Worm (Caenorhabditis elegans) whole organism, L2 larva: ENCODE measurements around the gene fbxb-96.
A peak's percentile ranks its signal among the peaks of the same experiment; 100 is the strongest.
"Not testable (repeated sequence)": the region's sequence is repeated elsewhere in the genome, so short reads cannot be mapped to it uniquely, and the experiment has no call there.

Experiments used
- C34F6.9 ChIP-seq: fragments of 150-350 bp; optimal IDR thresholded peaks from 2 replicates; lab custom pipeline; 2014; ENCODE audit warnings: missing biosample characterization, missing genetic modification characterization
- F13H6.1 ChIP-seq: sonication (generic microtip); optimal IDR thresholded peaks from 2 replicates; lab custom pipeline; 2016; ENCODE audit warnings: missing genetic modification characterization, missing compliant biosample characterization
- R02D3.7 ChIP-seq: fragments of 150-350 bp; optimal IDR thresholded peaks from 2 replicates; lab custom pipeline; 2014; ENCODE audit warnings: missing biosample characterization, missing genetic modification characterization
- Y55F3AM.14 ChIP-seq: fragments of 200-800 bp; sonication (Bioruptor generic); optimal IDR thresholded peaks from 2 replicates; lab custom pipeline; 2018; ENCODE audit warnings: mild to moderate bottlenecking, missing genetic modification characterization, missing compliant biosample characterization
- alr-1 ChIP-seq: fragments of 150-350 bp; optimal IDR thresholded peaks from 2 replicates; lab custom pipeline; 2014; ENCODE audit warnings: missing biosample characterization, missing genetic modification characterization
- aly-2 ChIP-seq: fragments of 150-350 bp; optimal IDR thresholded peaks from 2 replicates; lab custom pipeline; 2014; ENCODE audit warnings: missing biosample characterization, missing genetic modification characterization
- ama-1 ChIP-seq: fragments of 150-350 bp; optimal IDR thresholded peaks from 2 replicates; lab custom pipeline; 2018; ENCODE audit warnings: inconsistent platforms
- blmp-1 ChIP-seq: sonication (generic microtip); optimal IDR thresholded peaks from 2 replicates; lab custom pipeline; 2017; ENCODE audit warnings: missing genetic modification characterization, mild to moderate bottlenecking, missing compliant biosample characterization, antibody characterized with exemption, moderate library complexity; ENCODE audit not compliant: insufficient read depth
- ceh-16 ChIP-seq: fragments of 150-350 bp; optimal IDR thresholded peaks from 2 replicates; lab custom pipeline; 2014; ENCODE audit warnings: missing biosample characterization, missing genetic modification characterization
- ceh-82 ChIP-seq: fragments of 150-350 bp; optimal IDR thresholded peaks from 2 replicates; lab custom pipeline; 2014; ENCODE audit warnings: missing biosample characterization, missing genetic modification characterization
- crh-2 ChIP-seq: sonication (generic microtip); optimal IDR thresholded peaks from 2 replicates; lab custom pipeline; 2017; ENCODE audit warnings: missing biosample characterization, missing genetic modification characterization
- dmd-4 ChIP-seq: sonication (generic microtip); optimal IDR thresholded peaks from 2 replicates; lab custom pipeline; 2017; ENCODE audit warnings: missing biosample characterization, missing genetic modification characterization
- egl-27 ChIP-seq: sonication (generic microtip); optimal IDR thresholded peaks from 3 replicates; lab custom pipeline; 2017; ENCODE audit warnings: missing biosample characterization, missing genetic modification reagents, missing genetic modification characterization
- elt-3 ChIP-seq: sonication (generic microtip); optimal IDR thresholded peaks from 2 replicates; lab custom pipeline; 2017; ENCODE audit warnings: missing biosample characterization, missing genetic modification characterization
- fos-1 ChIP-seq: fragments of 150-350 bp; optimal IDR thresholded peaks from 2 replicates; lab custom pipeline; 2014; ENCODE audit warnings: missing biosample characterization, missing genetic modification characterization
- gmeb-1 ChIP-seq: fragments of 150-350 bp; optimal IDR thresholded peaks from 2 replicates; lab custom pipeline; 2014; ENCODE audit warnings: missing biosample characterization, missing genetic modification characterization
- lin-11 ChIP-seq: fragments of 150-350 bp; sonication (generic microtip); optimal IDR thresholded peaks from 2 replicates; lab custom pipeline; 2014; ENCODE audit warnings: missing biosample characterization, missing genetic modification characterization, inconsistent platforms, mixed read lengths
- lin-13 ChIP-seq: fragments of 150-350 bp; optimal IDR thresholded peaks from 2 replicates; lab custom pipeline; 2014; ENCODE audit warnings: missing biosample characterization, missing genetic modification reagents, missing genetic modification characterization
- lsy-2 ChIP-seq, 2 experiments: fragments of 150-350 bp in 1 of 2; sonication (generic microtip) in 1 of 2; optimal IDR thresholded peaks; 2 replicates each; lab custom pipeline; 2014 to 2017; ENCODE audit warnings: missing biosample characterization in 2 of 2, missing genetic modification characterization in 2 of 2
- mab-5 ChIP-seq: fragments of 150-350 bp; optimal IDR thresholded peaks from 2 replicates; lab custom pipeline; 2014; ENCODE audit warnings: missing biosample characterization, missing genetic modification characterization
- mbf-1 ChIP-seq: sonication (generic microtip); optimal IDR thresholded peaks from 2 replicates; lab custom pipeline; 2017; ENCODE audit warnings: missing biosample characterization, missing genetic modification characterization
- nhr-10 ChIP-seq: sonication (generic microtip); optimal IDR thresholded peaks from 2 replicates; lab custom pipeline; 2017; ENCODE audit warnings: missing biosample characterization, missing genetic modification characterization
- nhr-11 ChIP-seq: fragments of 150-350 bp; optimal IDR thresholded peaks from 2 replicates; lab custom pipeline; 2014; ENCODE audit warnings: missing biosample characterization, missing genetic modification characterization
- nhr-12 ChIP-seq: fragments of 150-350 bp; optimal IDR thresholded peaks from 2 replicates; lab custom pipeline; 2014; ENCODE audit warnings: missing biosample characterization, missing genetic modification characterization
- nhr-129 ChIP-seq: fragments of 150-350 bp; optimal IDR thresholded peaks from 2 replicates; lab custom pipeline; 2014; ENCODE audit warnings: missing biosample characterization, missing genetic modification characterization
- nhr-21 ChIP-seq: fragments of 150-350 bp; optimal IDR thresholded peaks from 2 replicates; lab custom pipeline; 2014; ENCODE audit warnings: missing biosample characterization, missing genetic modification characterization
- nhr-23 ChIP-seq: fragments of 150-350 bp; optimal IDR thresholded peaks from 2 replicates; lab custom pipeline; 2014; ENCODE audit warnings: missing biosample characterization, missing genetic modification reagents, missing genetic modification characterization
- nhr-237 ChIP-seq: fragments of 150-350 bp; optimal IDR thresholded peaks from 2 replicates; lab custom pipeline; 2014; ENCODE audit warnings: missing biosample characterization, missing genetic modification characterization
- nhr-6 ChIP-seq: fragments of 150-350 bp; optimal IDR thresholded peaks from 2 replicates; lab custom pipeline; 2014; ENCODE audit warnings: missing biosample characterization, missing genetic modification characterization
- nhr-77 ChIP-seq: fragments of 150-350 bp; optimal IDR thresholded peaks from 2 replicates; lab custom pipeline; 2014; ENCODE audit warnings: missing biosample characterization, missing genetic modification characterization
- peb-1 ChIP-seq: fragments of 150-350 bp; optimal IDR thresholded peaks from 2 replicates; lab custom pipeline; 2014; ENCODE audit warnings: missing biosample characterization, missing genetic modification characterization
- skn-1 ChIP-seq: sonication (generic microtip); optimal IDR thresholded peaks from 2 replicates; lab custom pipeline; 2017; ENCODE audit warnings: missing biosample characterization, missing genetic modification characterization
- sma-9 ChIP-seq, 2 experiments: fragments of 150-350 bp in 1 of 2; sonication (generic microtip) in 1 of 2; optimal IDR thresholded peaks; 2 replicates each; lab custom pipeline; 2014 to 2016; ENCODE audit warnings: missing genetic modification characterization in 2 of 2, mild to moderate bottlenecking in 1 of 2, missing biosample characterization in 1 of 2, missing compliant biosample characterization in 1 of 2, missing genetic modification reagents in 1 of 2, moderate library complexity in 1 of 2
- snpc-4 ChIP-seq: fragments of 150-350 bp; optimal IDR thresholded peaks from 2 replicates; lab custom pipeline; 2014; ENCODE audit warnings: missing biosample characterization, missing genetic modification characterization
- unc-39 ChIP-seq: fragments of 150-350 bp; optimal IDR thresholded peaks from 2 replicates; lab custom pipeline; 2014; ENCODE audit warnings: missing biosample characterization, missing genetic modification characterization
- unc-55 ChIP-seq: fragments of 150-350 bp; sonication (generic microtip); optimal IDR thresholded peaks from 3 replicates; lab custom pipeline; 2014; ENCODE audit warnings: missing biosample characterization, missing genetic modification reagents, missing genetic modification characterization
- unc-62 ChIP-seq: fragments of 150-350 bp; optimal IDR thresholded peaks from 2 replicates; lab custom pipeline; 2014; ENCODE audit warnings: missing biosample characterization, missing genetic modification reagents, missing genetic modification characterization
- zag-1 ChIP-seq: fragments of 150-350 bp; optimal IDR thresholded peaks from 2 replicates; lab custom pipeline; 2014; ENCODE audit warnings: missing biosample characterization, missing genetic modification characterization
- ztf-1 ChIP-seq: fragments of 200-800 bp; sonication (Bioruptor generic); conservative IDR thresholded peaks from 2 replicates; pipeline ENCODE4 v1.3.6; 2022; ENCODE audit warnings: missing genetic modification characterization, missing compliant biosample characterization
- ztf-11 ChIP-seq: sonication (generic microtip); optimal IDR thresholded peaks from 2 replicates; lab custom pipeline; 2017; ENCODE audit warnings: missing biosample characterization, missing genetic modification characterization
- ztf-4 ChIP-seq: fragments of 150-350 bp; optimal IDR thresholded peaks from 2 replicates; lab custom pipeline; 2014; ENCODE audit warnings: missing biosample characterization, missing genetic modification characterization

fbxb-96 gene

DNA sequence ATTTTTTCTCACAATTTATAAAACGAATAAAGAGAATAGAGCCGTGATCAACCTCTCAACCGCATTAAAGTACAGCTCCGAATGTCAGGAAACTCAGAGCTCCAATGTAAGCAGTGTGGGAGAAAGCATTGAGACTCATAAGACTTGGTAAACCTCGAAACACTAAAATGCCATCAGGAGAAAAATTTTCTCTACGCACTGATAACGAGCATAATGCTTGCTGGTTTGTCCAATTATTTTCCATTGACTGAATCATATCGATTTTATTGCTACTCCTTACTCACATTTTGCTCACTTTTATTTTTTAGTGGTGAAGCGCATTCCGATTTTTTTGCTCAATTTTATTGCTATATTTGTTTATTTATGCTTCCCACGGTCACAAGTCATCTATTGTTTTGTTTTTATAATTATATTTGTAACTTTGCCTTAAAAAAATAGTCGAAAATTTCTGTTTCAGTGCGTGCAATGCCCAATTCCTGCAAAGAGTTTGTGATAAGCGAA is 20.0 kb downstream of the fbxb-96 start, which contains the start of gene math-40:
Gene math-40, plus strand, starts transcription at position 451 of the 501 bp plus-strand sequence.
- TF ChIP-seq gmeb-1 (tag; lab: Kevin White, UChicago) (no peak), fos-1 (tag; lab: Kevin White, UChicago) (peak; percentile 80)

DNA sequence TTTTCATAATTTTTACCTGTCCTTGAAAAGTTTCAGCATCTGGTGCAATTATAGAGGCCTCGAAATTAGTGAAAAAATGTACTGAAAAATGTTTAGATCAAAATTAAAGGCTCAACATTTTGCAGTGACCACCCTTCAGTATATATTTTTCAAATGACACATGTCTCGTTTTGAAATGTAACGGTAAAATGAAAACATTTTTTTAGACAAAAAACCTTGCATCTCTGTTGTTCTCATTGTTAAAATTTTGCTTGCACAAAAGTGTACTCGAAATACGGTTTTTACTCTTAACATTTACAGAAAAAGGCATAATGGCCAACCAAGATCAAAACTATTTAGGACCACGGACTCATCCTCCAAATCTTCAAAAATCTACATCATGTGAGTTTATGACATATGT is 25.9 kb downstream of the fbxb-96 start, which contains the start of gene math-41:
Gene math-41, plus strand, starts transcription at position 301 of the 400 bp plus-strand sequence.
- not testable (repeated sequence) for TF ChIP-seq C34F6.9; dmd-4 (tag; lab: Kevin White, UChicago); nhr-10

DNA sequence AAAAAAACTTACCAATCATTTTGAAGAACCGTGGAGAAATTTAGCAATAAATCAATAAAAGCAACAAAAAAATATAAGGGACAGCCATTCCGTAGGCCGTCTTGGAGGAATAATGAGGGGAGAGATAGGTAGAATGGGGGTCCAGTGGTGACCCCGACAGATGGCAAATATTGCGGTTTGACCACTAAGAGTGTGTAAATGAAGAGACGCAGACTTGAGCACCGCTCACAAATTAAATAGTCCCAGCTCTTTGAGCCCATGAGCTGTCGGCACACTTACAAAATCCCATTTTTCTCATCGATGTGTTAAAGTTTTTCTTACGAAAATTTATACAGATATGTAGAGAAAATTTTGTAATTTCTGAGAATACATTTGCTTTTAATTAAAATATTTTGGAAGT is 29.4 kb downstream of the fbxb-96 start, which contains the start of gene fbxa-3:
Gene fbxa-3, minus strand, starts transcription at position 101 of the 400 bp plus-strand sequence.
- TF ChIP-seq ztf-4, result no peak
- TF ChIP-seq F13H6.1, result no peak
- no peak for TF ChIP-seq ceh-16
- TF ChIP-seq skn-1 (tag; lab: Kevin White, UChicago), result no peak
- TF ChIP-seq nhr-11 (tag; lab: Kevin White, UChicago), result no peak
- TF ChIP-seq nhr-12 (tag; lab: Kevin White, UChicago), result no peak
- no peak for TF ChIP-seq blmp-1 (tag; lab: Kevin White, UChicago)
- TF ChIP-seq mab-5 (tag; lab: Kevin White, UChicago), result no peak

DNA sequence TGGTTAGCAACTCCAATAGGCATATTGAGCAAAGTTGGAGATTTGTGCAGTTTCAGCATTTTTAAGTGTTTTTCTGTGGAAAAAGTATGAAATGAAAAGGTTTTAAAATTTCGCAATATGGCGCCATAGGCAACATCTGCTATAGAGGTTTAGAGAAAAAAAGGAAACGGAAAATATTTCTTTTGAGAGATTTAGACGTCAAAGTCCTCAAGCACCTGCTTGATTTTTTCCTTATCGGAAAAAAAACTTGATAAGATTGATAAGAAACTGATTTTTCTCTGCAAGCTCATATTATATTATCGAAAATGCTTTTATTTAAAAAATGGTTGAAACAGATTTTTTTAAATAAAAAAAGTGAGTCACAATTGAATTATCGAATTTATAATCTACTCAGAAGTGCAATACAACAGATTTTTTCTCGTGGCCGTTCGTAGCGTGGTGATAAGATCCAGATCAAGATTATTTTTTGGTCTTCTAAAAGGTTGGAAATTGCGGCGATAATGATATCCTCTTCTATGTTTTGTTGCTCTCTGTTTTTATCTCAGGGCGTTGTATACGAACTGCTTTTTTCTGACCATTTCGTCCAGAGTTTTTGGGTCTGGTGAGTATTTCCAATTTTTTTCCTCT is 30.1 kb downstream of the fbxb-96 start, which contains the start of gene fbxc-19:
Gene fbxc-19, plus strand, starts transcription at position 536 of the 627 bp plus-strand sequence.
- TF ChIP-seq lin-13 (GFP tag; lab: Kevin White, UChicago) (no peak), sma-9 (GFP tag; optimal IDR thresholded peaks at IDR 0.05; lab: Kevin White, UChicago) (peak; percentile 82), sma-9 (tag; optimal IDR thresholded peaks at IDR 0.05; lab: Kevin White, UChicago) (no peak), elt-3 (tag; lab: Kevin White, UChicago) (no peak), F13H6.1 (peak; percentile 44), nhr-237 (tag; lab: Kevin White, UChicago) (no peak), mbf-1 (tag; lab: Kevin White, UChicago) (no peak), nhr-6 (tag; lab: Kevin White, UChicago) (no peak), aly-2 (no peak), alr-1 (tag; lab: Kevin White, UChicago) (no peak), nhr-12 (tag; lab: Kevin White, UChicago) (no peak), C34F6.9 (peak; percentile 87), nhr-11 (tag; lab: Kevin White, UChicago) (no peak), ama-1 (no peak), nhr-21 (tag; lab: Kevin White, UChicago) (peak; percentile 29), dmd-4 (tag; lab: Kevin White, UChicago) (no peak), unc-62 (GFP tag; lab: Kevin White, UChicago) (no peak), zag-1 (tag; lab: Kevin White, UChicago) (no peak), Y55F3AM.14 (GFP tag; lab: Kevin White, UChicago) (no peak), peb-1 (no peak), gmeb-1 (tag; lab: Kevin White, UChicago) (peak; percentile 75), ztf-11 (tag; lab: Kevin White, UChicago) (no peak), nhr-23 (tag; lab: Kevin White, UChicago) (no peak), egl-27 (tag; lab: Kevin White, UChicago) (peak; percentile 45), nhr-77 (tag; lab: Kevin White, UChicago) (no peak), nhr-129 (tag; lab: Kevin White, UChicago) (peak; percentile 100), snpc-4 (tag; lab: Kevin White, UChicago) (no peak), R02D3.7 (no peak), ztf-4 (no peak), lsy-2 (tag; optimal IDR thresholded peaks at IDR 0.05; lab: Kevin White, UChicago) (peak; percentile 46 to 75), lin-11 (tag; lab: Kevin White, UChicago) (no peak), ceh-82 (no peak), ztf-1 (GFP tag; lab: Robert Waterston, UW) (no peak), crh-2 (peak; percentile 75), mab-5 (tag; lab: Kevin White, UChicago) (no peak), unc-39 (no peak), fos-1 (tag; lab: Kevin White, UChicago) (peak; percentile 97), unc-55 (GFP tag; lab: Kevin White, UChicago) (peak; percentile 71), blmp-1 (tag; lab: Kevin White, UChicago) (no peak)
